Worm (Caenorhabditis elegans): Measurements from ENCODE around the gene Y102A5C.36.
A peak's percentile ranks its signal among the peaks of the same experiment; 100 is the strongest.
"Not testable (repeated sequence)": the region's sequence is repeated elsewhere in the genome, so short reads cannot be mapped to it uniquely, and the experiment has no call there.

Gene Y102A5C.36

ce11 chrV:16949609-16950008 lies 22.4 kb upstream of the Y102A5C.36 start, which contains the start of gene fbxa-111:
Gene fbxa-111, minus strand, starts transcription at chrV:16949709.
- TF ChIP-seq nhr-28, hmg-11, jun-1 (tag; optimal IDR thresholded peaks at IDR 0.05): not testable (repeated sequence)

ce11 chrV:16948011-16948410 lies 20.8 kb upstream of the Y102A5C.36 start, which contains the start of gene fbxa-112:
Gene fbxa-112, minus strand, starts transcription at chrV:16948111.
- TF ChIP-seq unc-62 (GFP tag; optimal IDR thresholded peaks at IDR 0.05); ceh-16 (tag; optimal IDR thresholded peaks at IDR 0.05); nhr-28 (tag; optimal IDR thresholded peaks at IDR 0.05): not testable (repeated sequence)

ce11 chrV:16938731-16939130 lies 11.5 kb upstream of the Y102A5C.36 start, which contains the start of gene fbxa-148:
Gene fbxa-148, plus strand, starts transcription at chrV:16939031.
- TF ChIP-seq nhr-23, lin-15B, ztf-11 (tag; optimal IDR thresholded peaks at IDR 0.05): not testable (repeated sequence)

DNA sequence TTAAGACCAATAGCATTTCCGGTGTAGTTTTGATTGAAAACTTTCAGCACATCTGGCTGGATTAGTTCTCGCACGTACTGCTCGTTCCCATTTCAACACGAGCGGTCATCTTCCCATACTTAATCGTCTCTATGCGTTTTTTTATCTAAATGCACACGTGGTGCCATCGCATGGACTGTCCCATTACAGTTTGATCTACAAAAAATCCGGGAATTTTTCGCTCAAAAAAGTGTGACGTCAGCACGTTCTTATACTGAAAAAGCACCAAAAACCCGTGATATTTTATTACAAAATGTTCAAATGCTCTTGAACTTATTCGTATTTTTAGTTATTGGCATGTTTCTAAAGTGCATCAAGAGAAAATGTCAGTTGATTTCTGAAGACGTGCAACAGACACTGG lies 5.3 kb downstream of the Y102A5C.36 start, which contains the start of gene Y102A5C.4:
Gene Y102A5C.4 (plus strand): TSS at position 301 of the 400 bp plus-strand sequence.
- TF ChIP-seq nhr-25 (tag; optimal IDR thresholded peaks at IDR 0.05) (no peak), mml-1 (tag; optimal IDR thresholded peaks at IDR 0.05) (no peak), elt-1 (tag; optimal IDR thresholded peaks at IDR 0.05) (no peak), elt-3 (tag; optimal IDR thresholded peaks at IDR 0.05) (no peak), nfya-1 (tag; optimal IDR thresholded peaks at IDR 0.05; ENCODE audit: insufficient read depth) (no peak), skn-1 (tag; optimal IDR thresholded peaks at IDR 0.05) (no peak)

- no peak for TF ChIP-seq fkh-10 (GFP tag; optimal IDR thresholded peaks at IDR 0.05)
Observed at ce11 chrV:16919675-16920074, 7.6 kb downstream of the Y102A5C.36 start.

ce11 chrV:16918378-16918777 lies 8.9 kb downstream of the Y102A5C.36 start, which contains the start of the genes fbxa-206 and Y102A5C.2:
Gene fbxa-206, minus strand, starts transcription at chrV:16918478.
Gene Y102A5C.2, plus strand, starts transcription at chrV:16918731.
- TF ChIP-seq unc-39 (tag; optimal IDR thresholded peaks at IDR 0.05) (no peak), egl-27 (tag; optimal IDR thresholded peaks at IDR 0.05) (no peak), nhr-28 (tag; optimal IDR thresholded peaks at IDR 0.05) (no peak), nhr-77 (tag; optimal IDR thresholded peaks at IDR 0.05) (no peak), hmg-11 (tag; optimal IDR thresholded peaks at IDR 0.05) (no peak)

DNA sequence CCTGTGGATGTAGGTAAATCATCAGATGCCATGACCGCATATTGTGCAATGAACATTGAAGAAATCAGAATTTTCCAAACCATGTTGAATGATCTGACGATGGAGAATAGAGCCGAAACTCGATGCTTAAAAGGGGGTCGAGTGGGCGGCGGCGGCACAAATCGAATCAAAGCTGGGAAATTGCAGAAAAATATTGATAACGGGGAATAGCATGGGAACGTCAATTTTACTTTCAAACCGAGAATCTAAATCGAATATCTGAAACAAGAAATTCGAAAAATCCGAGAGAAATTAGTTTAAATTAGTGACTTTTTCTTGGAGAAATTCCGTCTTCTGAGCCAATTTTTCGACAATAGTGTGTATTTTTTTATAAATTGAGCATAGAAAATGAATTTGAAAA lies 11.2 kb downstream of the Y102A5C.36 start, which contains the start of gene F09C6.10:
Gene F09C6.10 (minus strand): TSS at position 101 of the 400 bp plus-strand sequence.
- no peak for TF ChIP-seq nhr-67 (tag; optimal IDR thresholded peaks at IDR 0.05)
- TF ChIP-seq mdl-1 (tag; optimal IDR thresholded peaks at IDR 0.05): no peak
- no peak for TF ChIP-seq nhr-28 (tag; optimal IDR thresholded peaks at IDR 0.05)

ce11 chrV:16911934-16912333 lies 15.3 kb downstream of the Y102A5C.36 start, which contains the start of gene nhr-116:
Gene nhr-116, plus strand, starts transcription at chrV:16912234.
- no peak for TF ChIP-seq ceh-28 (tag; optimal IDR thresholded peaks at IDR 0.05)

ce11 chrV:16911294-16911693 lies 16.0 kb downstream of the Y102A5C.36 start:
- no peak for TF ChIP-seq lin-39 (tag; optimal IDR thresholded peaks at IDR 0.05)
- TF ChIP-seq ceh-28 (tag; optimal IDR thresholded peaks at IDR 0.05): no peak
- TF ChIP-seq nhr-28 (tag; optimal IDR thresholded peaks at IDR 0.05): no peak
- TF ChIP-seq nfya-1 (tag; optimal IDR thresholded peaks at IDR 0.05; ENCODE audit: insufficient read depth): no peak
- TF ChIP-seq sea-2 (GFP tag; optimal IDR thresholded peaks at IDR 0.05): no peak
- TF ChIP-seq nhr-43 (tag; optimal IDR thresholded peaks at IDR 0.05; ENCODE audit: poor library complexity, severe bottlenecking): no peak
- peak; percentile 44 for TF ChIP-seq elt-2 (tag; optimal IDR thresholded peaks at IDR 0.05)
- TF ChIP-seq pqm-1 (tag; optimal IDR thresholded peaks at IDR 0.05): peak; percentile 10
- no peak for TF ChIP-seq ztf-4 (tag; optimal IDR thresholded peaks at IDR 0.05)

Measured in whole organism, L3 larva.